Fruit fly (Drosophila melanogaster) whole organism, embryonic: Measurements from ENCODE around the gene PIP4K.
A peak's percentile ranks its signal among the peaks of the same experiment; 100 is the strongest.

Experiments used
- Abd-B ChIP-seq: fragments of 200-800 bp; sonication (Bioruptor generic); optimal IDR thresholded peaks from 2 replicates; lab custom pipeline; 2018; ENCODE audit warnings: missing biosample characterization, mild to moderate bottlenecking, missing genetic modification characterization, moderate library complexity
- BEAF-32 ChIP-seq: fragments of 200-800 bp; sonication (Bioruptor generic); optimal IDR thresholded peaks from 3 replicates; lab custom pipeline; 2017; ENCODE audit warnings: missing biosample characterization, missing genetic modification characterization, mild to moderate bottlenecking, moderate library complexity, missing genetic modification reagents
- Bdp1 ChIP-seq: fragments of 200-800 bp; sonication (Bioruptor generic); optimal IDR thresholded peaks from 3 replicates; lab custom pipeline; 2016; ENCODE audit warnings: missing biosample characterization, missing genetic modification characterization
- CG11398 ChIP-seq: fragments of 200-800 bp; sonication (Bioruptor generic); optimal IDR thresholded peaks from 2 replicates; lab custom pipeline; 2016; ENCODE audit warnings: missing biosample characterization, missing genetic modification characterization
- CG12299 ChIP-seq: fragments of 200-800 bp; sonication (Bioruptor generic); optimal IDR thresholded peaks from 2 replicates; lab custom pipeline; 2018; ENCODE audit warnings: missing biosample characterization, mild to moderate bottlenecking, missing genetic modification characterization
- CG15011 ChIP-seq: fragments of 200-800 bp; sonication (Bioruptor generic); optimal IDR thresholded peaks from 3 replicates; lab custom pipeline; 2018; ENCODE audit warnings: missing biosample characterization, mild to moderate bottlenecking, missing genetic modification characterization
- CG15479 ChIP-seq: fragments of 200-800 bp; sonication (Bioruptor generic); optimal IDR thresholded peaks from 3 replicates; lab custom pipeline; 2019; ENCODE audit warnings: missing biosample characterization, mild to moderate bottlenecking, missing genetic modification characterization, moderate library complexity
- CG15601 ChIP-seq: fragments of 200-800 bp; sonication (Bioruptor generic); optimal IDR thresholded peaks from 3 replicates; lab custom pipeline; 2019; ENCODE audit warnings: missing biosample characterization, mild to moderate bottlenecking, missing genetic modification characterization, moderate library complexity
- CG1602 ChIP-seq: fragments of 200-800 bp; sonication (Bioruptor generic); optimal IDR thresholded peaks from 3 replicates; lab custom pipeline; 2016; ENCODE audit warnings: missing biosample characterization, missing genetic modification characterization
- CG16779 ChIP-seq: fragments of 200-800 bp; sonication (Bioruptor generic); IDR thresholded peaks from 2 replicates; pipeline ENCODE4 v1.3.6; 2022; ENCODE audit warnings: missing biosample characterization, missing genetic modification characterization
- CG17385 ChIP-seq: fragments of 200-800 bp; sonication (Bioruptor generic); optimal IDR thresholded peaks from 3 replicates; lab custom pipeline; 2018; ENCODE audit warnings: missing biosample characterization, mild to moderate bottlenecking, missing genetic modification characterization
- CG17568 ChIP-seq: fragments of 200-800 bp; sonication (Bioruptor generic); optimal IDR thresholded peaks from 2 replicates; lab custom pipeline; 2018; ENCODE audit warnings: missing biosample characterization, mild to moderate bottlenecking, missing genetic modification characterization, moderate library complexity
- CG32767 ChIP-seq: fragments of 200-800 bp; sonication (Bioruptor generic); IDR thresholded peaks from 2 replicates; pipeline ENCODE4 v1.3.6; 2022; ENCODE audit warnings: missing biosample characterization, missing genetic modification characterization
- CG33557 ChIP-seq: fragments of 200-800 bp; sonication (Bioruptor generic); optimal IDR thresholded peaks from 2 replicates; lab custom pipeline; 2019; ENCODE audit warnings: missing biosample characterization, mild to moderate bottlenecking, missing genetic modification characterization, moderate library complexity
- CG4424 ChIP-seq: fragments of 200-800 bp; sonication (Bioruptor generic); optimal IDR thresholded peaks from 3 replicates; lab custom pipeline; 2016; ENCODE audit warnings: missing biosample characterization, missing genetic modification characterization
- CG4617 ChIP-seq: fragments of 200-800 bp; sonication (Bioruptor generic); optimal IDR thresholded peaks from 3 replicates; lab custom pipeline; 2016; ENCODE audit warnings: missing biosample characterization, missing genetic modification characterization, borderline replicate concordance
- CG4707 ChIP-seq: fragments of 200-800 bp; sonication (Bioruptor generic); optimal IDR thresholded peaks from 2 replicates; lab custom pipeline; 2018; ENCODE audit warnings: missing biosample characterization, mild to moderate bottlenecking, missing genetic modification characterization, moderate library complexity
- CG4854 ChIP-seq: fragments of 200-800 bp; sonication (Bioruptor generic); optimal IDR thresholded peaks from 2 replicates; lab custom pipeline; 2016; ENCODE audit warnings: missing biosample characterization, missing genetic modification characterization, inconsistent platforms
- CG5180 ChIP-seq: fragments of 200-800 bp; sonication (Bioruptor generic); optimal IDR thresholded peaks from 3 replicates; lab custom pipeline; 2017; ENCODE audit warnings: missing biosample characterization, missing genetic modification characterization, mild to moderate bottlenecking, moderate library complexity, missing genetic modification reagents
- CG5953 ChIP-seq: fragments of 200-800 bp; sonication (Bioruptor generic); IDR thresholded peaks from 2 replicates; pipeline ENCODE4 v1.3.6; 2022; ENCODE audit warnings: missing biosample characterization, missing genetic modification characterization
- CG6854 ChIP-seq: fragments of 200-800 bp; sonication (Bioruptor generic); optimal IDR thresholded peaks from 3 replicates; lab custom pipeline; 2017; ENCODE audit warnings: missing biosample characterization, mild to moderate bottlenecking, missing genetic modification characterization
- CHES-1-like ChIP-seq: fragments of 200-800 bp; sonication (Bioruptor generic); optimal IDR thresholded peaks from 2 replicates; lab custom pipeline; 2016; ENCODE audit warnings: missing biosample characterization, missing genetic modification characterization
- Camta ChIP-seq: fragments of 200-800 bp; sonication (Bioruptor generic); optimal IDR thresholded peaks from 2 replicates; lab custom pipeline; 2016; ENCODE audit warnings: missing biosample characterization, missing genetic modification characterization
- CoRest ChIP-seq: fragments of 200-800 bp; sonication (Bioruptor generic); optimal IDR thresholded peaks from 3 replicates; lab custom pipeline; 2018; ENCODE audit warnings: missing biosample characterization, mild to moderate bottlenecking, missing genetic modification characterization, moderate library complexity
- GATAe ChIP-seq: fragments of 200-800 bp; sonication (Bioruptor generic); conservative IDR thresholded peaks from 2 replicates; pipeline ENCODE4 v1.3.6; 2022; ENCODE audit warnings: missing biosample characterization, missing genetic modification characterization
- H2.0 ChIP-seq: fragments of 200-800 bp; sonication (Bioruptor generic); IDR thresholded peaks from 2 replicates; pipeline ENCODE4 v1.3.6; 2022; ENCODE audit warnings: missing biosample characterization, missing genetic modification characterization
- HLH54F ChIP-seq: fragments of 200-800 bp; sonication (Bioruptor generic); optimal IDR thresholded peaks from 3 replicates; lab custom pipeline; 2016; ENCODE audit warnings: missing biosample characterization, missing genetic modification characterization
- Hand ChIP-seq: fragments of 200-800 bp; sonication (Bioruptor generic); optimal IDR thresholded peaks from 2 replicates; lab custom pipeline; 2017; ENCODE audit warnings: mild to moderate bottlenecking, missing biosample characterization, missing genetic modification reagents, missing genetic modification characterization
- Hsf ChIP-seq: fragments of 200-800 bp; sonication (Bioruptor generic); optimal IDR thresholded peaks from 3 replicates; lab custom pipeline; 2016; ENCODE audit warnings: missing biosample characterization, missing genetic modification characterization
- Kr ChIP-seq: fragments of 200-800 bp; sonication (Bioruptor generic); optimal IDR thresholded peaks from 2 replicates; lab custom pipeline; 2017; ENCODE audit warnings: missing biosample characterization, mild to moderate bottlenecking, missing genetic modification characterization
- Lim3 ChIP-seq: fragments of 200-800 bp; sonication (Bioruptor generic); IDR thresholded peaks from 2 replicates; pipeline ENCODE4 v1.3.6; 2022; ENCODE audit warnings: missing biosample characterization, missing genetic modification characterization
- MTF-1 ChIP-seq: fragments of 200-800 bp; sonication (Bioruptor generic); optimal IDR thresholded peaks from 2 replicates; lab custom pipeline; 2018; ENCODE audit warnings: missing biosample characterization, mild to moderate bottlenecking, missing genetic modification characterization, borderline replicate concordance
- Max ChIP-seq: fragments of 200-800 bp; sonication (Bioruptor generic); optimal IDR thresholded peaks from 2 replicates; lab custom pipeline; 2016; ENCODE audit warnings: missing biosample characterization, mild to moderate bottlenecking, missing genetic modification characterization
- NfI ChIP-seq: fragments of 200-800 bp; sonication (Bioruptor generic); optimal IDR thresholded peaks from 3 replicates; lab custom pipeline; 2018; ENCODE audit warnings: missing biosample characterization, mild to moderate bottlenecking, missing genetic modification characterization, moderate library complexity
- Taf1 ChIP-seq: fragments of 200-800 bp; sonication (Bioruptor generic); IDR thresholded peaks from 2 replicates; pipeline ENCODE4 v1.3.6; 2022; ENCODE audit warnings: missing biosample characterization, missing genetic modification characterization
- ab ChIP-seq: fragments of 200-800 bp; sonication (Bioruptor generic); optimal IDR thresholded peaks from 2 replicates; lab custom pipeline; 2016; ENCODE audit warnings: missing biosample characterization, missing genetic modification characterization
- az2 ChIP-seq: fragments of 200-800 bp; sonication (Bioruptor generic); optimal IDR thresholded peaks from 3 replicates; lab custom pipeline; 2016; ENCODE audit warnings: missing biosample characterization, missing genetic modification characterization
- cad ChIP-seq: fragments of >200 bp; optimal IDR thresholded peaks from 2 replicates; lab custom pipeline; 2017; ENCODE audit warnings: missing biosample characterization, missing genetic modification characterization
- caup ChIP-seq: fragments of 200-800 bp; sonication (Bioruptor generic); optimal IDR thresholded peaks from 3 replicates; lab custom pipeline; 2017; ENCODE audit warnings: missing biosample characterization, mild to moderate bottlenecking, missing genetic modification characterization, moderate library complexity; ENCODE audit not compliant: severe bottlenecking
- exex ChIP-seq: fragments of 200-800 bp; sonication (Bioruptor generic); optimal IDR thresholded peaks from 4 replicates; lab custom pipeline; 2018; ENCODE audit warnings: missing biosample characterization, mild to moderate bottlenecking, missing genetic modification characterization, moderate library complexity
- gce ChIP-seq: fragments of 200-800 bp; sonication (Bioruptor generic); IDR thresholded peaks from 3 replicates; pipeline ENCODE4 v1.3.6; 2022; ENCODE audit warnings: missing biosample characterization, missing genetic modification characterization
- lbe ChIP-seq: fragments of 200-800 bp; sonication (Bioruptor generic); optimal IDR thresholded peaks from 2 replicates; lab custom pipeline; 2016; ENCODE audit warnings: missing biosample characterization, mild to moderate bottlenecking, missing genetic modification characterization
- onecut ChIP-seq: fragments of 200-800 bp; sonication (Bioruptor generic); IDR thresholded peaks from 2 replicates; pipeline ENCODE4 v1.3.6; 2022; ENCODE audit warnings: missing biosample characterization, missing genetic modification characterization
- sc ChIP-seq, 3 experiments: fragments of >200 bp in 2 of 3; fragments of 200-800 bp in 1 of 3; sonication (Bioruptor generic) in 1 of 3; optimal IDR thresholded peaks; 2 replicates in 2 of 3; 3 replicates in 1 of 3; lab custom pipeline; 2017; ENCODE audit warnings: mild to moderate bottlenecking in 1 of 3, missing biosample characterization in 1 of 3, missing genetic modification characterization in 1 of 3, missing genetic modification reagents in 1 of 3
- scrt ChIP-seq: fragments of 200-800 bp; sonication (Bioruptor generic); optimal IDR thresholded peaks from 2 replicates; lab custom pipeline; 2018; ENCODE audit warnings: missing biosample characterization, mild to moderate bottlenecking, missing genetic modification characterization, moderate library complexity
- sima ChIP-seq: fragments of 200-800 bp; sonication (Bioruptor generic); optimal IDR thresholded peaks from 2 replicates; lab custom pipeline; 2016; ENCODE audit warnings: missing biosample characterization, missing genetic modification characterization
- sr ChIP-seq: fragments of 200-800 bp; sonication (Bioruptor generic); IDR thresholded peaks from 3 replicates; pipeline ENCODE4 v1.3.6; 2022; ENCODE audit warnings: missing biosample characterization, missing genetic modification characterization
- stwl ChIP-seq: fragments of 200-800 bp; sonication (Bioruptor generic); optimal IDR thresholded peaks from 3 replicates; lab custom pipeline; 2018; ENCODE audit warnings: missing biosample characterization, mild to moderate bottlenecking, missing genetic modification characterization, moderate library complexity
- twi ChIP-seq: fragments of 200-800 bp; optimal IDR thresholded peaks from 2 replicates; lab custom pipeline; 2019; ENCODE audit warnings: missing biosample characterization, mild to moderate bottlenecking, missing genetic modification characterization, moderate library complexity
- wek ChIP-seq: fragments of 200-800 bp; sonication (Bioruptor generic); optimal IDR thresholded peaks from 3 replicates; lab custom pipeline; 2018; ENCODE audit warnings: missing biosample characterization, mild to moderate bottlenecking, missing genetic modification characterization, moderate library complexity

PIP4K gene

DNA sequence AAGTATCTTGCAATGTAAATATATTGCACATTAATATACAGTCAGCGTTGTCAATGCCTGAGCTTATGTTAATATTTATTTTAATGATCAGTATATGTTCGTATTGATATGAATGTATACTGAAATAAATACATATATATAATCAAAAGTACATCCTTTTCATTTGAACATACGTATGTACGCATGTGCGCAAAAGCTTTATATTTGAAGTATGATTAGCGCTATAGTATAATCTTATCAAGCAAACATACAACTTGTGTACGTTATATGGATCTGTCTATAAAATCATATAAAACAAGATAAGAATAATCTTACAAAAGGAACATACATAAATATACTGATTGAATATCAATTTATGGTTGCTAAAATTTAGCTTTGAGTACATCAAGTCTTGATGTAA, 2.5 kb upstream of the PIP4K start (continued):
- TF ChIP-seq wek (GFP tag; lab: Kevin White, UChicago) = no peak
- TF ChIP-seq CG4424 (GFP tag; lab: Kevin White, UChicago) = no peak
- TF ChIP-seq cad = no peak
- no peak for TF ChIP-seq BEAF-32
- no peak for TF ChIP-seq twi
- TF ChIP-seq CG5953 (GFP tag; lab: Robert Waterston, UW) = no peak
- no peak for TF ChIP-seq gce (GFP tag; lab: Robert Waterston, UW)
- no peak for TF ChIP-seq MTF-1 (GFP tag; lab: Kevin White, UChicago)
- no peak for TF ChIP-seq sima
- no peak for TF ChIP-seq az2 (GFP tag; lab: Kevin White, UChicago)
- TF ChIP-seq CG15601 (tag; lab: Kevin White, UChicago) = peak; percentile 78
- peak; percentile 72 for TF ChIP-seq CG33557 (GFP tag; lab: Kevin White, UChicago)
- TF ChIP-seq Bdp1 = no peak
- no peak for TF ChIP-seq Kr
- TF ChIP-seq CG5180 (GFP tag; lab: Kevin White, UChicago) = no peak
- TF ChIP-seq ab (GFP tag; lab: Kevin White, UChicago) = no peak
- TF ChIP-seq Hsf (GFP tag; lab: Kevin White, UChicago) = no peak
- no peak for TF ChIP-seq CG4854 (GFP tag; lab: Kevin White, UChicago)
- TF ChIP-seq Camta (GFP tag; lab: Kevin White, UChicago) = no peak
- peak; percentile 94 for TF ChIP-seq exex (tag; lab: Kevin White, UChicago)
- no peak for TF ChIP-seq CG32767
- no peak for TF ChIP-seq CG6854 (GFP tag; lab: Kevin White, UChicago)
- peak; percentile 43 for TF ChIP-seq CG12299 (tag; lab: Kevin White, UChicago)
- TF ChIP-seq Hand (GFP tag; lab: Kevin White, UChicago) = no peak
- no peak for TF ChIP-seq CHES-1-like
- TF ChIP-seq stwl (tag; lab: Kevin White, UChicago) = peak; percentile 8
- TF ChIP-seq CoRest (tag; lab: Kevin White, UChicago) = no peak
- no peak for TF ChIP-seq CG16779 (GFP tag; lab: Robert Waterston, UW)
- no peak for TF ChIP-seq HLH54F
- TF ChIP-seq CG4707 (GFP tag; lab: Kevin White, UChicago) = peak; percentile 3
- TF ChIP-seq CG17568 = peak; percentile 64
- no peak for TF ChIP-seq sc (optimal IDR thresholded peaks at IDR 0.05; lab: Kevin White, UChicago)
- TF ChIP-seq sc (GFP tag; optimal IDR thresholded peaks at IDR 0.05; lab: Kevin White, UChicago) = no peak
- no peak for TF ChIP-seq scrt
- TF ChIP-seq CG4617 = no peak
- TF ChIP-seq caup (GFP tag; lab: Kevin White, UChicago) = no peak
- no peak for TF ChIP-seq Max (GFP tag; lab: Kevin White, UChicago)
- TF ChIP-seq Taf1 (GFP tag; lab: Robert Waterston, UW) = no peak
- TF ChIP-seq lbe = peak; percentile 19
- TF ChIP-seq H2.0 = no peak
- TF ChIP-seq CG17385 = peak; percentile 26
- TF ChIP-seq CG15479 (GFP tag; lab: Kevin White, UChicago) = no peak
- TF ChIP-seq GATAe (GFP tag; lab: Robert Waterston, UW) = no peak
- TF ChIP-seq CG1602 (GFP tag; lab: Kevin White, UChicago) = no peak
- TF ChIP-seq CG11398 = no peak
- no peak for TF ChIP-seq Lim3 (GFP tag; lab: Robert Waterston, UW)
- TF ChIP-seq onecut = no peak
- no peak for TF ChIP-seq NfI (GFP tag; lab: Kevin White, UChicago)
- no peak for TF ChIP-seq sr (GFP tag; lab: Robert Waterston, UW)
- no peak for TF ChIP-seq CG15011
- no peak for TF ChIP-seq Abd-B (GFP tag; lab: Kevin White, UChicago)
